Worm (Caenorhabditis elegans): ENCODE data around the gene math-28.

The math-28 gene

ce11 chrII:1724314-1724713 is 38.9 kb upstream of the math-28 start, which contains the start of gene fbxb-11:
TSS of gene fbxb-11 (plus strand) at chrII:1724614.
- TF ChIP-seq lir-3 (tag; optimal IDR thresholded peaks at IDR 0.05): no peak
- no peak for TF ChIP-seq zip-11 (GFP tag; IDR thresholded peaks at IDR 0.05)
- no peak for TF ChIP-seq Y5F2A.4 (GFP tag; optimal IDR thresholded peaks at IDR 0.05)
- no peak for TF ChIP-seq T20F7.1 (GFP tag; optimal IDR thresholded peaks at IDR 0.05)
- TF ChIP-seq dmd-6 (GFP tag; IDR thresholded peaks at IDR 0.05): no peak
- no peak for TF ChIP-seq saeg-2 (GFP tag; IDR thresholded peaks at IDR 0.05)

- TF ChIP-seq unc-62 (GFP tag; optimal IDR thresholded peaks at IDR 0.05 in 1 of 2): peak in 1 of 2 experiments; percentile 63
- TF ChIP-seq unc-62 (tag; optimal IDR thresholded peaks at IDR 0.05): no peak
- TF ChIP-seq mdt-29 (GFP tag; IDR thresholded peaks at IDR 0.05): no peak
- TF ChIP-seq aha-1 (tag): peak; percentile 60
These were observed 37.4 kb upstream of the math-28 start, which contains the start of gene F45C12.17 for ce11 chrII:1725735-1726134. TSS of gene F45C12.17 (plus strand) at chrII:1726111.

- TF ChIP-seq pqm-1 (tag; optimal IDR thresholded peaks at IDR 0.05) (peak; percentile 96), hlh-11 (tag; optimal IDR thresholded peaks at IDR 0.05) (peak; percentile 51), D1046.2 (GFP tag; IDR thresholded peaks at IDR 0.05) (no peak), php-3 (GFP tag; IDR thresholded peaks at IDR 0.05) (0 out of 2 replicates have a peak, but pooled peaks have one; percentile 11), duxl-1 (tag; optimal IDR thresholded peaks at IDR 0.05; ENCODE audit: poor library complexity) (peak; percentile 4), aha-1 (tag) (peak; percentile 9), F44E2.7 (GFP tag; IDR thresholded peaks at IDR 0.05) (no peak), cey-2 (tag; optimal IDR thresholded peaks at IDR 0.05; ENCODE audit: borderline replicate concordance, insufficient read depth) (no peak), set-16 (GFP tag; IDR thresholded peaks at IDR 0.05) (no peak), nhr-28 (tag; optimal IDR thresholded peaks at IDR 0.05) (peak; percentile 84), daf-16 (GFP tag; optimal IDR thresholded peaks at IDR 0.05) (no peak), daf-16 (tag; optimal IDR thresholded peaks at IDR 0.05) (peak; percentile 58), dmd-6 (GFP tag; IDR thresholded peaks at IDR 0.05) (peak; percentile 72)
These were observed 34.9 kb upstream of the math-28 start, which contains the start of gene btb-9 for ce11 chrII:1728253-1728652. TSS of gene btb-9 (plus strand) at chrII:1728506.

ce11 chrII:1730103-1730502 is 33.1 kb upstream of the math-28 start, which contains the start of gene ceh-81:
TSS of gene ceh-81 (plus strand) at chrII:1730403.
- no peak for TF ChIP-seq dpl-1 (GFP tag; optimal IDR thresholded peaks at IDR 0.05)
- TF ChIP-seq dmd-9 (GFP tag; IDR thresholded peaks at IDR 0.05): no peak
- TF ChIP-seq unc-62 (GFP tag; optimal IDR thresholded peaks at IDR 0.05 in 1 of 2): peak in 1 of 2 experiments; percentile 23
- TF ChIP-seq unc-62 (tag; optimal IDR thresholded peaks at IDR 0.05): no peak
- TF ChIP-seq gei-8 (GFP tag; optimal IDR thresholded peaks at IDR 0.05): no peak
- no peak for TF ChIP-seq skn-1 (tag; optimal IDR thresholded peaks at IDR 0.05)
- TF ChIP-seq set-16 (GFP tag; IDR thresholded peaks at IDR 0.05): no peak

ce11 chrII:1731932-1732331 is 31.2 kb upstream of the math-28 start, which contains the start of gene ceh-82:
TSS of gene ceh-82 (plus strand) at chrII:1732232.
- TF ChIP-seq pha-4 (GFP tag; IDR thresholded peaks at IDR 0.05): no peak
- no peak for TF ChIP-seq pha-4 (tag; optimal IDR thresholded peaks at IDR 0.05)
- no peak for TF ChIP-seq skn-1 (tag; optimal IDR thresholded peaks at IDR 0.05)
- TF ChIP-seq nhr-11 (tag; optimal IDR thresholded peaks at IDR 0.05): no peak
- no peak for TF ChIP-seq nhr-25 (tag; optimal IDR thresholded peaks at IDR 0.05; ENCODE audit: borderline replicate concordance, insufficient read depth)
- no peak for TF ChIP-seq lin-38 (GFP tag; IDR thresholded peaks at IDR 0.05)
- no peak for TF ChIP-seq spr-1 (tag; optimal IDR thresholded peaks at IDR 0.05)
- TF ChIP-seq daf-8 (GFP tag; IDR thresholded peaks at IDR 0.05): no peak
- no peak for TF ChIP-seq nhr-237 (tag; optimal IDR thresholded peaks at IDR 0.05)
- TF ChIP-seq F10B5.3 (tag; optimal IDR thresholded peaks at IDR 0.05): no peak
- no peak for TF ChIP-seq Y75B8A.6 (GFP tag; IDR thresholded peaks at IDR 0.05)
- TF ChIP-seq snpc-1.2 (GFP tag; IDR thresholded peaks at IDR 0.05): no peak
- no peak for TF ChIP-seq sdz-12 (GFP tag; optimal IDR thresholded peaks at IDR 0.05)
- no peak for TF ChIP-seq ceh-20 (GFP tag; IDR thresholded peaks at IDR 0.05)
- no peak for TF ChIP-seq dmd-8 (GFP tag; IDR thresholded peaks at IDR 0.05)
- TF ChIP-seq R02D3.7 (tag; optimal IDR thresholded peaks at IDR 0.05): no peak
